Worm (Caenorhabditis elegans) whole organism, L4 larva: ENCODE measurements around the gene set-6.

Experiments used
- D1046.2 ChIP-seq: fragments of 200-800 bp; sonication (Bioruptor generic); IDR thresholded peaks from 2 replicates; pipeline ENCODE4 v1.3.6; 2022; ENCODE audit warnings: missing genetic modification characterization, missing compliant biosample characterization
- F10B5.3 ChIP-seq: sonication (generic microtip); optimal IDR thresholded peaks from 2 replicates; lab custom pipeline; 2016; ENCODE audit warnings: mild to moderate bottlenecking, missing genetic modification characterization, missing compliant biosample characterization
- F44E2.7 ChIP-seq: fragments of 200-800 bp; sonication (Bioruptor generic); IDR thresholded peaks from 2 replicates; pipeline ENCODE4 v2.1.2; 2022; ENCODE audit warnings: missing genetic modification characterization, missing compliant biosample characterization
- T26A8.4 ChIP-seq: fragments of 200-800 bp; sonication (Bioruptor generic); IDR thresholded peaks from 2 replicates; pipeline ENCODE4 v1.3.6; 2022; ENCODE audit warnings: missing genetic modification characterization, missing compliant biosample characterization
- Y75B8A.6 ChIP-seq: fragments of 200-800 bp; sonication (Bioruptor generic); IDR thresholded peaks from 2 replicates; pipeline ENCODE4 v1.3.6; 2022; ENCODE audit warnings: missing genetic modification reagents, missing genetic modification characterization, missing compliant biosample characterization
- ZK337.2 ChIP-seq: fragments of 200-800 bp; sonication (Bioruptor generic); IDR thresholded peaks from 2 replicates; pipeline ENCODE4 v1.3.6; 2022; ENCODE audit warnings: missing genetic modification reagents, missing genetic modification characterization, missing compliant biosample characterization
- aha-1 ChIP-seq: fragments of 150-350 bp; peaks from one replicate; lab custom pipeline; 2014; ENCODE audit warnings: missing biosample characterization, missing genetic modification characterization
- ama-1 ChIP-seq: fragments of 150-350 bp; optimal IDR thresholded peaks from 2 replicates; lab custom pipeline; 2014; ENCODE audit warnings: inconsistent platforms, mixed read lengths
- arid-1 ChIP-seq: fragments of 200-800 bp; sonication (Bioruptor generic); conservative IDR thresholded peaks from 2 replicates; pipeline ENCODE4 v1.3.6; 2022; ENCODE audit warnings: missing genetic modification reagents, missing genetic modification characterization, missing compliant biosample characterization
- ceh-44 ChIP-seq: fragments of 200-800 bp; sonication (Bioruptor generic); IDR thresholded peaks from 2 replicates; pipeline ENCODE4 v1.3.6; 2022; ENCODE audit warnings: missing genetic modification reagents, missing genetic modification characterization, missing compliant biosample characterization
- cey-2 ChIP-seq: sonication (generic microtip); optimal IDR thresholded peaks from 3 replicates; lab custom pipeline; 2017; ENCODE audit warnings: missing genetic modification characterization, mild to moderate bottlenecking, missing compliant biosample characterization, antibody characterized with exemption, borderline replicate concordance; ENCODE audit not compliant: insufficient read depth
- ctbp-1 ChIP-seq: fragments of 200-800 bp; sonication (Bioruptor generic); IDR thresholded peaks from 2 replicates; pipeline ENCODE4 v1.3.6; 2022; ENCODE audit warnings: missing genetic modification reagents, missing genetic modification characterization, missing compliant biosample characterization
- dmd-6 ChIP-seq: fragments of 200-800 bp; sonication (Bioruptor generic); IDR thresholded peaks from 2 replicates; pipeline ENCODE4 v1.3.6; 2022; ENCODE audit warnings: missing genetic modification reagents, missing genetic modification characterization, missing compliant biosample characterization
- dpl-1 ChIP-seq: fragments of 150-350 bp; optimal IDR thresholded peaks from 2 replicates; lab custom pipeline; 2014; ENCODE audit warnings: missing biosample characterization, missing genetic modification reagents, missing genetic modification characterization
- gei-8 ChIP-seq: fragments of 200-800 bp; sonication (Bioruptor generic); optimal IDR thresholded peaks from 2 replicates; lab custom pipeline; 2018; ENCODE audit warnings: mild to moderate bottlenecking, missing genetic modification characterization, missing compliant biosample characterization
- hif-1 ChIP-seq, 2 experiments: sonication (generic microtip); optimal IDR thresholded peaks; 2 replicates each; lab custom pipeline; 2016 to 2017; ENCODE audit warnings: missing compliant biosample characterization in 2 of 2, missing genetic modification characterization in 2 of 2, missing genetic modification reagents in 2 of 2, missing genotype in 2 of 2, mild to moderate bottlenecking in 1 of 2
- hlh-11 ChIP-seq: fragments of 200-800 bp; sonication (Bioruptor generic); optimal IDR thresholded peaks from 2 replicates; lab custom pipeline; 2018; ENCODE audit warnings: mild to moderate bottlenecking, missing genetic modification characterization, missing compliant biosample characterization
- hlh-30 ChIP-seq: sonication (generic microtip); optimal IDR thresholded peaks from 2 replicates; lab custom pipeline; 2017; ENCODE audit warnings: antibody characterized with exemption, mild to moderate bottlenecking, missing genetic modification characterization, missing compliant biosample characterization; ENCODE audit not compliant: insufficient read depth
- hmg-1.1 ChIP-seq: fragments of 200-800 bp; sonication (Bioruptor generic); IDR thresholded peaks from 2 replicates; pipeline ENCODE4 v1.3.6; 2022; ENCODE audit warnings: missing genetic modification reagents, missing genetic modification characterization, missing compliant biosample characterization
- lim-7 ChIP-seq: fragments of 200-800 bp; sonication (Bioruptor generic); IDR thresholded peaks from 2 replicates; pipeline ENCODE4 v1.3.6; 2022; ENCODE audit warnings: missing genetic modification characterization, missing compliant biosample characterization
- lin-15B ChIP-seq: fragments of 150-350 bp; sonication (generic microtip); optimal IDR thresholded peaks from 3 replicates; lab custom pipeline; 2014; ENCODE audit warnings: missing biosample characterization, missing genetic modification characterization
- lin-38 ChIP-seq: fragments of 200-800 bp; sonication (Bioruptor generic); IDR thresholded peaks from 2 replicates; pipeline ENCODE4 v1.3.6; 2022; ENCODE audit warnings: missing genetic modification reagents, missing genetic modification characterization, missing compliant biosample characterization
- lsy-2 ChIP-seq, 2 experiments: fragments of 150-350 bp in 1 of 2; sonication (generic microtip) in 1 of 2; optimal IDR thresholded peaks; 2 replicates each; lab custom pipeline; 2014 to 2017; ENCODE audit warnings: missing biosample characterization in 2 of 2, missing genetic modification characterization in 2 of 2
- mdl-1 ChIP-seq, 2 experiments: fragments of 150-350 bp in 1 of 2; sonication (generic microtip) in 1 of 2; optimal IDR thresholded peaks; 2 replicates each; lab custom pipeline; 2014 to 2017; ENCODE audit warnings: missing biosample characterization in 2 of 2, missing genetic modification characterization in 2 of 2
- mxl-3 ChIP-seq: fragments of 200-800 bp; sonication (Bioruptor generic); optimal IDR thresholded peaks from 2 replicates; lab custom pipeline; 2018; ENCODE audit warnings: mild to moderate bottlenecking, missing genetic modification characterization, missing compliant biosample characterization
- nhr-10 ChIP-seq: fragments of 150-350 bp; optimal IDR thresholded peaks from 2 replicates; lab custom pipeline; 2014; ENCODE audit warnings: missing biosample characterization, missing genetic modification characterization
- nhr-25 ChIP-seq: sonication (generic microtip); optimal IDR thresholded peaks from 2 replicates; lab custom pipeline; 2017; ENCODE audit warnings: missing genetic modification characterization, mild to moderate bottlenecking, missing compliant biosample characterization, antibody characterized with exemption, moderate library complexity, borderline replicate concordance; ENCODE audit not compliant: insufficient read depth
- nhr-28 ChIP-seq: fragments of 150-350 bp; optimal IDR thresholded peaks from 2 replicates; lab custom pipeline; 2014; ENCODE audit warnings: missing biosample characterization, missing genetic modification characterization
- nhr-41 ChIP-seq: fragments of 200-800 bp; sonication (Bioruptor generic); IDR thresholded peaks from 2 replicates; pipeline ENCODE4 v1.3.6; 2022; ENCODE audit warnings: missing genetic modification reagents, missing genetic modification characterization, missing compliant biosample characterization
- nhr-42 ChIP-seq: fragments of 200-800 bp; sonication (Bioruptor generic); IDR thresholded peaks from 2 replicates; pipeline ENCODE4 v1.3.6; 2022; ENCODE audit warnings: missing genetic modification characterization, missing compliant biosample characterization
- nhr-48 ChIP-seq: sonication (generic microtip); optimal IDR thresholded peaks from 2 replicates; lab custom pipeline; 2016; ENCODE audit warnings: mild to moderate bottlenecking, missing genetic modification characterization, missing compliant biosample characterization
- nhr-6 ChIP-seq: fragments of 150-350 bp; optimal IDR thresholded peaks from 2 replicates; lab custom pipeline; 2014; ENCODE audit warnings: missing biosample characterization, missing genetic modification characterization
- nhr-77 ChIP-seq: fragments of 150-350 bp; optimal IDR thresholded peaks from 2 replicates; lab custom pipeline; 2014; ENCODE audit warnings: missing biosample characterization, missing genetic modification characterization
- php-3 ChIP-seq: fragments of 200-800 bp; sonication (Bioruptor generic); IDR thresholded peaks from 2 replicates; pipeline ENCODE4 v1.3.6; 2022; ENCODE audit warnings: missing genetic modification reagents, missing genetic modification characterization, missing compliant biosample characterization
- pqm-1 ChIP-seq: sonication (generic microtip); optimal IDR thresholded peaks from 2 replicates; lab custom pipeline; 2017; ENCODE audit warnings: missing biosample characterization, missing genetic modification characterization
- saeg-2 ChIP-seq: fragments of 200-800 bp; sonication (Bioruptor generic); IDR thresholded peaks from 2 replicates; pipeline ENCODE4 v1.3.6; 2022; ENCODE audit warnings: missing genetic modification reagents, missing genetic modification characterization, missing compliant biosample characterization
- set-16 ChIP-seq: fragments of 200-800 bp; sonication (Bioruptor generic); IDR thresholded peaks from 2 replicates; pipeline ENCODE4 v1.3.6; 2022; ENCODE audit warnings: missing genetic modification reagents, missing genetic modification characterization, missing compliant biosample characterization
- snpc-1.2 ChIP-seq: fragments of 200-800 bp; sonication (Bioruptor generic); IDR thresholded peaks from 2 replicates; pipeline ENCODE4 v1.3.6; 2022; ENCODE audit warnings: missing genetic modification reagents, missing genetic modification characterization, missing compliant biosample characterization
- snpc-4 ChIP-seq: fragments of 150-350 bp; optimal IDR thresholded peaks from 2 replicates; lab custom pipeline; 2014; ENCODE audit warnings: missing biosample characterization, missing genetic modification characterization
- unc-130 ChIP-seq: sonication (generic microtip); optimal IDR thresholded peaks from 2 replicates; lab custom pipeline; 2016; ENCODE audit warnings: missing genetic modification reagents, missing genetic modification characterization, missing compliant biosample characterization
- unc-39 ChIP-seq: sonication (generic microtip); optimal IDR thresholded peaks from 2 replicates; lab custom pipeline; 2017; ENCODE audit warnings: missing biosample characterization, missing genetic modification characterization
- unc-62 ChIP-seq, 3 experiments: fragments of 150-350 bp in 1 of 3; sonication (generic microtip); optimal IDR thresholded peaks in 2 of 3; peaks in 1 of 3; 1 replicate in 1 of 3; 2 replicates in 2 of 3; lab custom pipeline; 2014 to 2017; ENCODE audit warnings: missing biosample characterization in 3 of 3, missing genetic modification characterization in 3 of 3, missing genetic modification reagents in 3 of 3, missing genotype in 1 of 3
- zip-11 ChIP-seq: fragments of 200-800 bp; sonication (Bioruptor generic); IDR thresholded peaks from 2 replicates; pipeline ENCODE4 v1.3.6; 2022; ENCODE audit warnings: missing genetic modification characterization, missing compliant biosample characterization

Gene set-6

ce11 chrX:11968024-11968598 lies 6.4 kb downstream of the set-6 start (continued):
- TF ChIP-seq set-16, result no peak
- no peak for TF ChIP-seq snpc-4 (tag; lab: Kevin White, UChicago)
- TF ChIP-seq nhr-42, result peak; percentile 31; the same call in 1 of the 2 replicates
- TF ChIP-seq mdl-1 (tag; optimal IDR thresholded peaks at IDR 0.05; lab: Kevin White, UChicago), result no peak
- TF ChIP-seq zip-11, result no peak
- peak; percentile 7 for TF ChIP-seq nhr-48 (tag; lab: Kevin White, UChicago)
- TF ChIP-seq hif-1 (tag; optimal IDR thresholded peaks at IDR 0.05; lab: Kevin White, UChicago), result peak in 1 of 2 experiments; percentile 65
- TF ChIP-seq unc-62 (GFP tag; optimal IDR thresholded peaks at IDR 0.05 in 1 of 2; lab: Kevin White, UChicago), result peak in 1 of 2 experiments; percentile 70
- no peak for TF ChIP-seq unc-62 (tag; optimal IDR thresholded peaks at IDR 0.05; lab: Kevin White, UChicago)
- peak; percentile 78 for TF ChIP-seq pqm-1
- TF ChIP-seq lsy-2 (tag; optimal IDR thresholded peaks at IDR 0.05; lab: Kevin White, UChicago), result peak in 1 of 2 experiments; percentile 20
- TF ChIP-seq nhr-28 (tag; lab: Kevin White, UChicago), result peak; percentile 81
- TF ChIP-seq aha-1 (tag; lab: Kevin White, UChicago), result peak; percentile 46
- no peak for TF ChIP-seq ZK337.2 (GFP tag; lab: Robert Waterston, UW)
- peak; percentile 6 for TF ChIP-seq nhr-25 (tag; lab: Kevin White, UChicago)
- TF ChIP-seq php-3, result peak; percentile 83
- TF ChIP-seq T26A8.4 (GFP tag; lab: Robert Waterston, UW), result no peak; the same call in 1 of the 2 replicates

- TF ChIP-seq nhr-6 (tag; lab: Kevin White, UChicago) (no peak), ama-1 (peak; percentile 57), aha-1 (tag; lab: Kevin White, UChicago) (peak; percentile 96)
These were observed 7.4 kb downstream of the set-6 start for ce11 chrX:11967034-11967433.

ce11 chrX:11965663-11966304 lies 8.7 kb downstream of the set-6 start, which contains the start of gene sams-1:
sams-1 (plus strand) TSS chrX:11965962.
- TF ChIP-seq nhr-10 (tag; lab: Kevin White, UChicago), result no peak
- no peak for TF ChIP-seq arid-1
- TF ChIP-seq hmg-1.1 (GFP tag; lab: Robert Waterston, UW), result no peak
- TF ChIP-seq zip-11, result no peak
- TF ChIP-seq unc-130 (GFP tag; lab: Kevin White, UChicago), result no peak
- TF ChIP-seq unc-62 (GFP tag; optimal IDR thresholded peaks at IDR 0.05 in 1 of 2; lab: Kevin White, UChicago), result no peak
- no peak for TF ChIP-seq unc-62 (tag; optimal IDR thresholded peaks at IDR 0.05; lab: Kevin White, UChicago)
- TF ChIP-seq mdl-1 (tag; optimal IDR thresholded peaks at IDR 0.05; lab: Kevin White, UChicago), result no peak
- no peak for TF ChIP-seq unc-39 (tag; lab: Kevin White, UChicago)
- no peak for TF ChIP-seq hlh-30 (tag; lab: Kevin White, UChicago)
- TF ChIP-seq nhr-48 (tag; lab: Kevin White, UChicago), result peak; percentile 4
- no peak for TF ChIP-seq Y75B8A.6 (GFP tag; lab: Robert Waterston, UW)
- peak; percentile 60 for TF ChIP-seq nhr-28 (tag; lab: Kevin White, UChicago)
- TF ChIP-seq nhr-41, result no peak
- no peak for TF ChIP-seq saeg-2
- TF ChIP-seq F10B5.3, result no peak
- peak; percentile 58 for TF ChIP-seq mxl-3 (GFP tag; lab: Kevin White, UChicago)
- TF ChIP-seq F44E2.7 (GFP tag; lab: Robert Waterston, UW), result no peak
- TF ChIP-seq D1046.2 (GFP tag; lab: Robert Waterston, UW), result no peak
- no peak for TF ChIP-seq lin-38
- 0 out of 2 replicates have a peak, but pooled peaks have one; percentile 18 for TF ChIP-seq php-3
- TF ChIP-seq lin-15B (tag; lab: Kevin White, UChicago), result no peak
- no peak for TF ChIP-seq ceh-44
- TF ChIP-seq hlh-11 (tag; lab: Kevin White, UChicago), result peak; percentile 55
- no peak for TF ChIP-seq snpc-4 (tag; lab: Kevin White, UChicago)
- no peak for TF ChIP-seq gei-8 (GFP tag; lab: Kevin White, UChicago)
- peak; percentile 56 for TF ChIP-seq dmd-6 (GFP tag; lab: Robert Waterston, UW)
- no peak for TF ChIP-seq cey-2 (tag; lab: Kevin White, UChicago)
- TF ChIP-seq dpl-1 (GFP tag; lab: Kevin White, UChicago), result no peak
- no peak for TF ChIP-seq lim-7
- no peak for TF ChIP-seq ctbp-1
- no peak for TF ChIP-seq nhr-77
- no peak for TF ChIP-seq nhr-6 (tag; lab: Kevin White, UChicago)
- TF ChIP-seq T26A8.4 (GFP tag; lab: Robert Waterston, UW), result no peak
- no peak for TF ChIP-seq snpc-1.2 (GFP tag; lab: Robert Waterston, UW)
- TF ChIP-seq lsy-2 (tag; optimal IDR thresholded peaks at IDR 0.05; lab: Kevin White, UChicago), result no peak
